Fruit fly (Drosophila melanogaster) whole organism, wandering third instar larva: ENCODE data around the gene Trxr1.

Experiments
- Abd-B ChIP-seq: fragments of >200 bp; optimal IDR thresholded peaks from 2 replicates; lab custom pipeline; 2017; ENCODE audit warnings: missing biosample characterization, missing genetic modification characterization
- CG32264 ChIP-seq: fragments of 200-800 bp; sonication (Bioruptor generic); optimal IDR thresholded peaks from 2 replicates; lab custom pipeline; 2016; ENCODE audit warnings: missing biosample characterization, missing genetic modification characterization
- Dfd ChIP-seq: fragments of >200 bp; optimal IDR thresholded peaks from 2 replicates; lab custom pipeline; 2017; ENCODE audit warnings: missing biosample characterization, missing genetic modification characterization
- Dif ChIP-seq: fragments of 200-275, 200-300 bp; sonication (Bioruptor generic); optimal IDR thresholded peaks from 2 replicates; lab custom pipeline; 2018; ENCODE audit warnings: missing biosample characterization, missing genetic modification characterization; ENCODE audit not compliant: partially characterized antibody
- HLH106 ChIP-seq: fragments of 200-800 bp; optimal IDR thresholded peaks from 3 replicates; lab custom pipeline; 2019; ENCODE audit warnings: missing biosample characterization, mild to moderate bottlenecking, missing genetic modification characterization, moderate library complexity
- Hnf4 ChIP-seq: fragments of 200-800 bp; sonication (Bioruptor generic); optimal IDR thresholded peaks from 2 replicates; lab custom pipeline; 2016; ENCODE audit warnings: missing biosample characterization, mild to moderate bottlenecking, missing genetic modification characterization
- Hr78 ChIP-seq: fragments of >200 bp; optimal IDR thresholded peaks from 2 replicates; lab custom pipeline; 2017; ENCODE audit warnings: missing biosample characterization, missing genetic modification characterization
- Jra ChIP-seq: sonication (Bioruptor generic); optimal IDR thresholded peaks from 2 replicates; lab custom pipeline; 2016; ENCODE audit warnings: missing biosample characterization, missing genetic modification characterization
- Mio ChIP-seq: sonication (Bioruptor generic); optimal IDR thresholded peaks from 2 replicates; lab custom pipeline; 2016; ENCODE audit warnings: missing biosample characterization, missing genetic modification characterization
- Myc ChIP-seq: fragments of >200 bp; optimal IDR thresholded peaks from 2 replicates; lab custom pipeline; 2017
- N ChIP-seq: fragments of >200 bp; optimal IDR thresholded peaks from 2 replicates; lab custom pipeline; 2018; ENCODE audit warnings: missing biosample characterization, missing external identifiers, missing genetic modification characterization
- OdsH ChIP-seq: fragments of 200-800 bp; sonication (Bioruptor generic); optimal IDR thresholded peaks from 2 replicates; lab custom pipeline; 2016; ENCODE audit warnings: missing biosample characterization, mild to moderate bottlenecking, missing genetic modification characterization
- Sp1 ChIP-seq: fragments of 200-800 bp; sonication (Bioruptor generic); optimal IDR thresholded peaks from 3 replicates; lab custom pipeline; 2019; ENCODE audit warnings: missing biosample characterization, mild to moderate bottlenecking, missing genetic modification characterization, moderate library complexity
- Vsx2 ChIP-seq: fragments of 200-300, 225-300 bp; sonication (Bioruptor generic); optimal IDR thresholded peaks from 2 replicates; lab custom pipeline; 2018; ENCODE audit warnings: missing biosample characterization, missing genetic modification characterization; ENCODE audit not compliant: partially characterized antibody
- br ChIP-seq: fragments of 200-800 bp; sonication (Bioruptor generic); optimal IDR thresholded peaks from 2 replicates; lab custom pipeline; 2016; ENCODE audit warnings: missing biosample characterization, missing genetic modification characterization
- brk ChIP-seq: fragments of 200-800 bp; sonication (Bioruptor generic); optimal IDR thresholded peaks from 2 replicates; lab custom pipeline; 2016; ENCODE audit warnings: missing biosample characterization, mild to moderate bottlenecking, missing genetic modification characterization
- dl ChIP-seq, 2 experiments: fragments of 175-275, 200-275 bp in 1 of 2; fragments of 200-275 bp in 1 of 2; sonication (Bioruptor generic); optimal IDR thresholded peaks; lab custom pipeline; 2018; ENCODE audit warnings: mild to moderate bottlenecking in 2 of 2, missing biosample characterization in 2 of 2, missing genetic modification characterization in 2 of 2, moderate library complexity in 2 of 2; ENCODE audit not compliant: partially characterized antibody in 2 of 2, insufficient read depth in 1 of 2
- dmrt93B ChIP-seq: fragments of 200-800 bp; sonication (Bioruptor generic); optimal IDR thresholded peaks from 2 replicates; lab custom pipeline; 2018; ENCODE audit warnings: missing biosample characterization, mild to moderate bottlenecking, missing genetic modification characterization
- dsf ChIP-seq: sonication (Bioruptor generic); optimal IDR thresholded peaks from 2 replicates; lab custom pipeline; 2016; ENCODE audit warnings: missing biosample characterization, missing genetic modification characterization, borderline replicate concordance
- ey ChIP-seq: fragments of 200-800 bp; sonication (Bioruptor generic); optimal IDR thresholded peaks from 2 replicates; lab custom pipeline; 2016; ENCODE audit warnings: missing biosample characterization, missing genetic modification characterization
- foxo ChIP-seq, 2 experiments: fragments of 200-800 bp; sonication (Bioruptor generic); optimal IDR thresholded peaks; 2 replicates in 1 of 2; 3 replicates in 1 of 2; lab custom pipeline; 2016 to 2017; ENCODE audit warnings: missing biosample characterization in 2 of 2, missing genetic modification characterization in 2 of 2
- fru ChIP-seq: fragments of 200-800 bp; sonication (Bioruptor generic); optimal IDR thresholded peaks from 3 replicates; lab custom pipeline; 2016; ENCODE audit warnings: missing biosample characterization, mild to moderate bottlenecking, missing genetic modification characterization
- h ChIP-seq: fragments of 200-800 bp; sonication (Bioruptor generic); optimal IDR thresholded peaks from 3 replicates; lab custom pipeline; 2016; ENCODE audit warnings: missing biosample characterization, mild to moderate bottlenecking, missing genetic modification characterization
- lola ChIP-seq: fragments of >200 bp; optimal IDR thresholded peaks from 2 replicates; lab custom pipeline; 2017; ENCODE audit warnings: missing biosample characterization, missing genetic modification characterization
- pan ChIP-seq: fragments of >200 bp; optimal IDR thresholded peaks from 2 replicates; lab custom pipeline; 2017
- psq ChIP-seq: fragments of 200-800 bp; sonication (Bioruptor generic); optimal IDR thresholded peaks from 3 replicates; lab custom pipeline; 2017; ENCODE audit warnings: missing biosample characterization, mild to moderate bottlenecking, missing genetic modification characterization, moderate library complexity
- rgr ChIP-seq: fragments of 200-800 bp; sonication (Bioruptor generic); optimal IDR thresholded peaks from 3 replicates; lab custom pipeline; 2016; ENCODE audit warnings: missing biosample characterization, mild to moderate bottlenecking, missing genetic modification characterization
- sage ChIP-seq: fragments of 200-800 bp; sonication (Bioruptor generic); optimal IDR thresholded peaks from 2 replicates; lab custom pipeline; 2016; ENCODE audit warnings: missing biosample characterization, mild to moderate bottlenecking, missing genetic modification characterization
- woc ChIP-seq: sonication (Bioruptor generic); optimal IDR thresholded peaks from 2 replicates; lab custom pipeline; 2016; ENCODE audit warnings: missing biosample characterization, mild to moderate bottlenecking, missing genetic modification characterization

Trxr1 gene

dm6 chrX:8198935-8199580 is 43.3 kb upstream of the Trxr1 start (continued):
- TF ChIP-seq CG32264 (GFP tag; lab: Kevin White, UChicago) (no peak), Abd-B (GFP tag; lab: Kevin White, UChicago) (no peak)
- TF ChIP-seq, all 38 proteins: peak for 4

dm6 chrX:8202724-8203362 is 39.5 kb upstream of the Trxr1 start:
- TF ChIP-seq Vsx2 (GFP tag; lab: Kevin White, UChicago) (no peak), dmrt93B (no peak), Jra (no peak), fru (peak; percentile 8), Hnf4 (GFP tag; lab: Kevin White, UChicago) (no peak), sage (GFP tag; lab: Kevin White, UChicago) (no peak), Dif (GFP tag; lab: Kevin White, UChicago) (no peak), pan (lab: Kevin White, UChicago) (no peak), psq (GFP tag; lab: Kevin White, UChicago) (no peak), rgr (GFP tag; lab: Kevin White, UChicago) (no peak), Hr78 (GFP tag; lab: Kevin White, UChicago) (no peak), Mio (GFP tag; lab: Kevin White, UChicago) (no peak), Abd-B (GFP tag; lab: Kevin White, UChicago) (no peak), Myc (lab: Kevin White, UChicago) (no peak), N (GFP tag; lab: Kevin White, UChicago) (no peak), Dfd (GFP tag; lab: Kevin White, UChicago) (peak; percentile 93)

dm6 chrX:8205625-8206252 is 36.6 kb upstream of the Trxr1 start:
- TF ChIP-seq psq (GFP tag; lab: Kevin White, UChicago) (no peak), foxo (GFP tag; optimal IDR thresholded peaks at IDR 0.05; lab: Kevin White, UChicago) (peak in 1 of 2 experiments; percentile 23)

dm6 chrX:8206561-8206960 is 35.8 kb upstream of the Trxr1 start:
- TF ChIP-seq dl (GFP tag; optimal IDR thresholded peaks at IDR 0.05; lab: Kevin White, UChicago; ENCODE audit: insufficient read depth in 1 of 2, partially characterized antibody in 2 of 2) (no peak), Dfd (GFP tag; lab: Kevin White, UChicago) (peak; percentile 62), foxo (GFP tag; optimal IDR thresholded peaks at IDR 0.05; lab: Kevin White, UChicago) (no peak), woc (no peak), Hnf4 (GFP tag; lab: Kevin White, UChicago) (no peak), Sp1 (GFP tag; lab: Kevin White, UChicago) (no peak), dmrt93B (no peak)
- TF ChIP-seq, all 38 proteins: peak for 1

- TF ChIP-seq foxo (GFP tag; optimal IDR thresholded peaks at IDR 0.05; lab: Kevin White, UChicago) (peak in 1 of 2 experiments; percentile 7), rgr (GFP tag; lab: Kevin White, UChicago) (peak; percentile 1), woc (no peak), ey (peak; percentile 11)
Measured at dm6 chrX:8207054-8207453, 35.3 kb upstream of the Trxr1 start.

dm6 chrX:8210632-8211031 is 31.7 kb upstream of the Trxr1 start:
- TF ChIP-seq fru (no peak), Myc (lab: Kevin White, UChicago) (peak; percentile 85), woc (no peak), pan (lab: Kevin White, UChicago) (no peak), N (GFP tag; lab: Kevin White, UChicago) (no peak)

- TF ChIP-seq sage (GFP tag; lab: Kevin White, UChicago) (no peak), ey (peak; percentile 48), psq (GFP tag; lab: Kevin White, UChicago) (peak; percentile 9), foxo (GFP tag; optimal IDR thresholded peaks at IDR 0.05; lab: Kevin White, UChicago) (peak in 1 of 2 experiments; percentile 56), woc (peak; percentile 17), dmrt93B (peak; percentile 7), brk (GFP tag; lab: Kevin White, UChicago) (no peak), Hnf4 (GFP tag; lab: Kevin White, UChicago) (peak; percentile 1), HLH106 (tag; lab: Kevin White, UChicago) (peak; percentile 48), Sp1 (GFP tag; lab: Kevin White, UChicago) (peak; percentile 36), br (GFP tag; lab: Kevin White, UChicago) (peak; percentile 36), rgr (GFP tag; lab: Kevin White, UChicago) (peak; percentile 42), fru (peak; percentile 40), Myc (lab: Kevin White, UChicago) (no peak), dsf (GFP tag; lab: Kevin White, UChicago) (no peak), h (peak; percentile 29), OdsH (peak; percentile 14), lola (GFP tag; lab: Kevin White, UChicago) (no peak)
- TF ChIP-seq, all 38 proteins: peak for 13
Measured at dm6 chrX:8211094-8211730, 31.1 kb upstream of the Trxr1 start.
